Fruit fly (Drosophila melanogaster): ENCODE measurements around the gene Fur2.

- TF ChIP-seq Hr96 (GFP tag; optimal IDR thresholded peaks at IDR 0.05) (no peak), Clk (GFP tag; optimal IDR thresholded peaks at IDR 0.05) (peak; percentile 84), CG11617 (GFP tag; optimal IDR thresholded peaks at IDR 0.05) (peak; percentile 98), CG5204 (GFP tag; optimal IDR thresholded peaks at IDR 0.05) (peak; percentile 94), tj (GFP tag; optimal IDR thresholded peaks at IDR 0.05) (peak; percentile 85), CG7101 (tag; optimal IDR thresholded peaks at IDR 0.05) (peak; percentile 98), Crg-1 (GFP tag; optimal IDR thresholded peaks at IDR 0.05) (peak; percentile 92)
These were observed 40.1 kb upstream of the Fur2 start for dm6 chrX:16332615-16333288.
